Fruit fly (Drosophila melanogaster) whole organism, embryonic: ENCODE results near the gene CG1640.

Experiments
- Aef1 ChIP-seq: fragments of 200-800 bp; sonication (Bioruptor generic); IDR thresholded peaks from 3 replicates; pipeline ENCODE4 v1.3.6; 2022; ENCODE audit warnings: missing biosample characterization, missing genetic modification characterization
- CG10959 ChIP-seq: fragments of 200-800 bp; sonication (Bioruptor generic); IDR thresholded peaks from 2 replicates; pipeline ENCODE4 v1.3.6; 2022; ENCODE audit warnings: missing biosample characterization, missing genetic modification characterization
- CG11504 ChIP-seq: fragments of 200-800 bp; sonication (Bioruptor generic); optimal IDR thresholded peaks from 3 replicates; lab custom pipeline; 2019; ENCODE audit warnings: missing biosample characterization, mild to moderate bottlenecking, missing genetic modification characterization, moderate library complexity
- CG12104 ChIP-seq: fragments of 200-800 bp; sonication (Bioruptor generic); optimal IDR thresholded peaks from 3 replicates; lab custom pipeline; 2016; ENCODE audit warnings: missing biosample characterization, missing genetic modification characterization
- CG14050 ChIP-seq: fragments of 200-800 bp; sonication (Bioruptor generic); IDR thresholded peaks from 3 replicates; pipeline ENCODE4 v1.3.6; 2022; ENCODE audit warnings: missing biosample characterization, missing genetic modification characterization
- CG14441 ChIP-seq: fragments of 200-800 bp; sonication (Bioruptor generic); IDR thresholded peaks from 2 replicates; pipeline ENCODE4 v1.3.6; 2022; ENCODE audit warnings: missing biosample characterization, missing genetic modification characterization
- CG18262 ChIP-seq: fragments of 200-800 bp; optimal IDR thresholded peaks from 3 replicates; lab custom pipeline; 2019; ENCODE audit warnings: missing biosample characterization, mild to moderate bottlenecking, missing genetic modification characterization, moderate library complexity
- CG18619 ChIP-seq: fragments of 200-800 bp; sonication (Bioruptor generic); optimal IDR thresholded peaks from 3 replicates; lab custom pipeline; 2017; ENCODE audit warnings: missing biosample characterization, mild to moderate bottlenecking, missing genetic modification characterization
- CG2129 ChIP-seq: fragments of 200-800 bp; sonication (Bioruptor generic); IDR thresholded peaks from 2 replicates; pipeline ENCODE4 v1.3.6; 2022; ENCODE audit warnings: missing biosample characterization, missing genetic modification characterization; ENCODE audit not compliant: partially characterized antibody
- CG30020 ChIP-seq: fragments of 200-800 bp; optimal IDR thresholded peaks from 2 replicates; lab custom pipeline; 2019; ENCODE audit warnings: missing biosample characterization, mild to moderate bottlenecking, missing genetic modification characterization, moderate library complexity
- CG30403 ChIP-seq: fragments of 200-800 bp; sonication (Bioruptor generic); optimal IDR thresholded peaks from 3 replicates; lab custom pipeline; 2016; ENCODE audit warnings: missing biosample characterization, missing genetic modification characterization
- CG30431 ChIP-seq: fragments of 200-800 bp; sonication (Bioruptor generic); optimal IDR thresholded peaks from 2 replicates; lab custom pipeline; 2017; ENCODE audit warnings: missing biosample characterization, missing genetic modification characterization
- CG3163 ChIP-seq: fragments of 200-800 bp; sonication (Bioruptor generic); optimal IDR thresholded peaks from 3 replicates; lab custom pipeline; 2016; ENCODE audit warnings: missing biosample characterization, missing genetic modification characterization
- CG3407 ChIP-seq: fragments of 200-800 bp; sonication (Bioruptor generic); optimal IDR thresholded peaks from 2 replicates; lab custom pipeline; 2018; ENCODE audit warnings: missing biosample characterization, mild to moderate bottlenecking, missing genetic modification characterization
- CG34376 ChIP-seq: fragments of 200-800 bp; sonication (Bioruptor generic); optimal IDR thresholded peaks from 2 replicates; lab custom pipeline; 2018; ENCODE audit warnings: missing biosample characterization, mild to moderate bottlenecking, missing genetic modification characterization
- CG34422 ChIP-seq: fragments of 200-800 bp; sonication (Bioruptor generic); IDR thresholded peaks from 3 replicates; pipeline ENCODE4 v1.3.6; 2022; ENCODE audit warnings: missing biosample characterization, missing genetic modification characterization
- CG4854 ChIP-seq: fragments of 200-800 bp; sonication (Bioruptor generic); optimal IDR thresholded peaks from 2 replicates; lab custom pipeline; 2016; ENCODE audit warnings: missing biosample characterization, missing genetic modification characterization, inconsistent platforms
- CG7928 ChIP-seq: fragments of 200-800 bp; sonication (Bioruptor generic); optimal IDR thresholded peaks from 2 replicates; lab custom pipeline; 2017; ENCODE audit warnings: missing biosample characterization, mild to moderate bottlenecking, missing genetic modification characterization
- CG7963 ChIP-seq: fragments of 200-800 bp; sonication (Bioruptor generic); IDR thresholded peaks from 3 replicates; pipeline ENCODE4 v1.3.6; 2022; ENCODE audit warnings: missing biosample characterization, missing genetic modification characterization; ENCODE audit not compliant: partially characterized antibody
- CG8089 ChIP-seq: fragments of 200-800 bp; sonication (Bioruptor generic); optimal IDR thresholded peaks from 3 replicates; lab custom pipeline; 2016; ENCODE audit warnings: missing biosample characterization, missing genetic modification characterization
- CTCF ChIP-seq: fragments of 200-800 bp; sonication (Bioruptor generic); optimal IDR thresholded peaks from 2 replicates; lab custom pipeline; 2017; ENCODE audit warnings: missing biosample characterization, mild to moderate bottlenecking, missing genetic modification characterization, moderate library complexity
- Chrac-16 ChIP-seq: fragments of 200-800 bp; sonication (Bioruptor generic); optimal IDR thresholded peaks from 3 replicates; lab custom pipeline; 2016; ENCODE audit warnings: missing biosample characterization, missing genetic modification characterization
- HLH3B ChIP-seq: fragments of 200-800 bp; sonication (Bioruptor generic); IDR thresholded peaks from 2 replicates; pipeline ENCODE4 v1.3.6; 2022; ENCODE audit warnings: missing biosample characterization, missing genetic modification characterization
- Hand ChIP-seq: fragments of 200-800 bp; sonication (Bioruptor generic); optimal IDR thresholded peaks from 2 replicates; lab custom pipeline; 2017; ENCODE audit warnings: mild to moderate bottlenecking, missing biosample characterization, missing genetic modification reagents, missing genetic modification characterization
- Opbp ChIP-seq: fragments of 200-800 bp; sonication (Bioruptor generic); IDR thresholded peaks from 3 replicates; pipeline ENCODE4 v1.3.6; 2022; ENCODE audit warnings: missing biosample characterization, missing genetic modification characterization; ENCODE audit not compliant: partially characterized antibody
- Sin3A ChIP-seq: fragments of >200 bp; optimal IDR thresholded peaks from 2 replicates; lab custom pipeline; 2018
- Trl ChIP-seq, 3 experiments: fragments of >200 bp in 2 of 3; fragments of 200-800 bp in 1 of 3; sonication (Bioruptor generic) in 1 of 3; optimal IDR thresholded peaks; 2 replicates in 1 of 3; 3 replicates in 2 of 3; lab custom pipeline; 2016 to 2017; ENCODE audit warnings: missing biosample characterization in 1 of 3, missing genetic modification characterization in 1 of 3
- Usf ChIP-seq: fragments of 200-800 bp; sonication (Bioruptor generic); optimal IDR thresholded peaks from 2 replicates; lab custom pipeline; 2017; ENCODE audit warnings: missing genotype, missing biosample characterization, missing genetic modification characterization
- abd-A ChIP-seq: fragments of 200-800 bp; sonication (Bioruptor generic); optimal IDR thresholded peaks from 3 replicates; lab custom pipeline; 2019; ENCODE audit warnings: missing biosample characterization, mild to moderate bottlenecking, missing genetic modification characterization, moderate library complexity
- amos ChIP-seq: fragments of 200-800 bp; sonication (Bioruptor generic); IDR thresholded peaks from 2 replicates; pipeline ENCODE4 v1.3.6; 2022; ENCODE audit warnings: missing biosample characterization, missing genetic modification characterization; ENCODE audit not compliant: partially characterized antibody
- az2 ChIP-seq: fragments of 200-800 bp; sonication (Bioruptor generic); optimal IDR thresholded peaks from 3 replicates; lab custom pipeline; 2016; ENCODE audit warnings: missing biosample characterization, missing genetic modification characterization
- bbx ChIP-seq: fragments of 200-800 bp; sonication (Bioruptor generic); IDR thresholded peaks from 2 replicates; pipeline ENCODE4 v1.3.6; 2022; ENCODE audit warnings: missing biosample characterization, missing genetic modification characterization; ENCODE audit not compliant: partially characterized antibody
- bsh ChIP-seq, 2 experiments: fragments of 200-800 bp; sonication (Bioruptor generic); optimal IDR thresholded peaks; 2 replicates each; lab custom pipeline; 2017 to 2018; ENCODE audit warnings: mild to moderate bottlenecking in 2 of 2, missing biosample characterization in 2 of 2, missing genetic modification characterization in 2 of 2, moderate library complexity in 1 of 2
- dan ChIP-seq: fragments of 200-800 bp; sonication (Bioruptor generic); IDR thresholded peaks from 2 replicates; pipeline ENCODE4 v1.3.6; 2022; ENCODE audit warnings: missing biosample characterization, missing genetic modification characterization
- danr ChIP-seq: fragments of 200-800 bp; sonication (Bioruptor generic); IDR thresholded peaks from 2 replicates; pipeline ENCODE4 v1.3.6; 2022; ENCODE audit warnings: missing biosample characterization, missing genetic modification characterization
- dmrt11E ChIP-seq: fragments of 200-800 bp; sonication (Bioruptor generic); optimal IDR thresholded peaks from 3 replicates; lab custom pipeline; 2018; ENCODE audit warnings: missing biosample characterization, mild to moderate bottlenecking, missing genetic modification characterization, moderate library complexity
- esg ChIP-seq: fragments of 200-800 bp; sonication (Bioruptor generic); conservative IDR thresholded peaks from 2 replicates; pipeline ENCODE4 v1.3.6; 2022; ENCODE audit warnings: missing biosample characterization, missing genetic modification characterization
- gce ChIP-seq: fragments of 200-800 bp; sonication (Bioruptor generic); IDR thresholded peaks from 3 replicates; pipeline ENCODE4 v1.3.6; 2022; ENCODE audit warnings: missing biosample characterization, missing genetic modification characterization
- grau ChIP-seq: fragments of 200-800 bp; optimal IDR thresholded peaks from 3 replicates; lab custom pipeline; 2019; ENCODE audit warnings: missing biosample characterization, mild to moderate bottlenecking, missing genetic modification characterization, moderate library complexity
- hb ChIP-seq: fragments of 200-800 bp; sonication (Bioruptor generic); IDR thresholded peaks from 3 replicates; pipeline ENCODE4 v1.3.6; 2022; ENCODE audit warnings: missing biosample characterization, missing genetic modification characterization; ENCODE audit not compliant: partially characterized antibody
- knrl ChIP-seq: fragments of 200-800 bp; sonication (Bioruptor generic); IDR thresholded peaks from 3 replicates; pipeline ENCODE4 v1.3.6; 2022; ENCODE audit warnings: missing biosample characterization, missing genetic modification characterization; ENCODE audit not compliant: partially characterized antibody
- lov ChIP-seq, 2 experiments: fragments of 200-800 bp in 1 of 2; fragments of >200 bp in 1 of 2; sonication (Bioruptor generic) in 1 of 2; IDR thresholded peaks in 1 of 2; optimal IDR thresholded peaks in 1 of 2; 2 replicates in 1 of 2; 3 replicates in 1 of 2; pipeline versions ENCODE4 v1.3.6 to Lab custom; 2017 to 2022; ENCODE audit warnings: missing biosample characterization in 1 of 2, missing genetic modification characterization in 1 of 2
- pb ChIP-seq: fragments of 200-800 bp; sonication (Bioruptor generic); optimal IDR thresholded peaks from 3 replicates; lab custom pipeline; 2016; ENCODE audit warnings: missing biosample characterization, missing genetic modification characterization
- peb ChIP-seq: fragments of 200-800 bp; sonication (Bioruptor generic); IDR thresholded peaks from 2 replicates; pipeline ENCODE4 v1.3.6; 2022; ENCODE audit warnings: missing biosample characterization, missing genetic modification characterization
- pnt ChIP-seq: fragments of 200-800 bp; sonication (Bioruptor generic); optimal IDR thresholded peaks from 3 replicates; lab custom pipeline; 2016; ENCODE audit warnings: missing biosample characterization, missing genetic modification characterization
- pum ChIP-seq: fragments of 200-800 bp; sonication (Bioruptor generic); optimal IDR thresholded peaks from 2 replicates; lab custom pipeline; 2016; ENCODE audit warnings: missing biosample characterization, missing genetic modification characterization
- slou ChIP-seq: fragments of 200-800 bp; sonication (Bioruptor generic); optimal IDR thresholded peaks from 3 replicates; lab custom pipeline; 2016; ENCODE audit warnings: missing biosample characterization, missing genetic modification characterization
- sqz ChIP-seq: fragments of 200-800 bp; sonication (Bioruptor generic); optimal IDR thresholded peaks from 3 replicates; lab custom pipeline; 2018; ENCODE audit warnings: missing biosample characterization, mild to moderate bottlenecking, missing genetic modification characterization
- tna ChIP-seq: fragments of 200-800 bp; sonication (Bioruptor generic); IDR thresholded peaks from 2 replicates; pipeline ENCODE4 v1.3.6; 2022; ENCODE audit warnings: missing biosample characterization, missing genetic modification characterization; ENCODE audit not compliant: partially characterized antibody

CG1640 gene

dm6 chrX:13329572-13330046 is 40.8 kb upstream of the CG1640 start, which contains the start of gene Prx2 (continued):
- TF ChIP-seq esg (GFP tag; lab: Robert Waterston, UW) (no peak), pnt (GFP tag; lab: Kevin White, UChicago) (no peak), az2 (GFP tag; lab: Kevin White, UChicago) (no peak), knrl (GFP tag; lab: Robert Waterston, UW) (peak; percentile 77), CG10959 (GFP tag; lab: Robert Waterston, UW) (no peak), CG30403 (GFP tag; lab: Kevin White, UChicago) (peak; percentile 16), CG30020 (tag; lab: Kevin White, UChicago) (no peak), CG14441 (0 out of 2 replicates have a peak, but pooled peaks have one; percentile 15), CG11504 (tag; lab: Kevin White, UChicago) (peak; percentile 48), CG34422 (GFP tag; lab: Robert Waterston, UW) (0 out of 3 replicates have a peak, but pooled peaks have one; percentile 27), hb (GFP tag; lab: Robert Waterston, UW) (peak; percentile 61; the same call in 1 of the 3 replicates), Sin3A (peak; percentile 70), CG30431 (no peak), CG14050 (GFP tag; lab: Robert Waterston, UW) (no peak), CG7963 (GFP tag; lab: Robert Waterston, UW) (peak; percentile 68; the same call in 1 of the 3 replicates), Aef1 (no peak), gce (0 out of 3 replicates have a peak, but pooled peaks have one; percentile 8), CG34376 (GFP tag; lab: Kevin White, UChicago) (peak; percentile 58), lov (optimal IDR thresholded peaks at IDR 0.05; lab: Kevin White, UChicago) (no peak), lov (GFP tag; IDR thresholded peaks at IDR 0.05; lab: Robert Waterston, UW) (0 out of 3 replicates have a peak, but pooled peaks have one; percentile 6), Hand (GFP tag; lab: Kevin White, UChicago) (no peak), CG8089 (no peak), CG4854 (no peak), tna (GFP tag; lab: Robert Waterston, UW) (peak; percentile 62), CG2129 (GFP tag; lab: Robert Waterston, UW) (peak; percentile 29; the same call in 1 of the 2 replicates), abd-A (tag; lab: Kevin White, UChicago) (peak; percentile 19), peb (GFP tag; lab: Robert Waterston, UW) (no peak), CG3407 (GFP tag; lab: Kevin White, UChicago) (no peak), dmrt11E (tag; lab: Kevin White, UChicago) (no peak), CTCF (GFP tag; lab: Kevin White, UChicago) (peak; percentile 93), CG18619 (GFP tag; lab: Kevin White, UChicago) (no peak), CG3163 (GFP tag; lab: Kevin White, UChicago) (peak; percentile 11), Trl (optimal IDR thresholded peaks at IDR 0.05; lab: Kevin White, UChicago) (peak in 1 of 2 experiments; percentile 23), Trl (GFP tag; optimal IDR thresholded peaks at IDR 0.05; lab: Kevin White, UChicago) (no peak), slou (peak; percentile 25), dan (GFP tag; lab: Robert Waterston, UW) (no peak), pb (GFP tag; lab: Kevin White, UChicago) (no peak), danr (GFP tag; lab: Robert Waterston, UW) (no peak), sqz (no peak), HLH3B (GFP tag; lab: Robert Waterston, UW) (no peak), CG12104 (GFP tag; lab: Kevin White, UChicago) (no peak), Opbp (peak; percentile 71; the same call in 2 of the 3 replicates), Usf (GFP tag; lab: Kevin White, UChicago) (no peak), pum (GFP tag; lab: Kevin White, UChicago) (no peak), CG7928 (GFP tag; lab: Kevin White, UChicago) (peak; percentile 95), CG18262 (no peak), grau (peak; percentile 11), amos (GFP tag; lab: Robert Waterston, UW) (peak; percentile 87; the same call in 1 of the 2 replicates), Chrac-16 (no peak), bsh (GFP tag; optimal IDR thresholded peaks at IDR 0.05; lab: Kevin White, UChicago) (no peak), bbx (peak; percentile 76)
